Worm (Caenorhabditis elegans) whole organism, L2 larva: ENCODE measurements around the gene F42A9.6.

Experiments used
- C34F6.9 ChIP-seq: fragments of 150-350 bp; optimal IDR thresholded peaks from 2 replicates; lab custom pipeline; 2014; ENCODE audit warnings: missing biosample characterization, missing genetic modification characterization
- F13H6.1 ChIP-seq: sonication (generic microtip); optimal IDR thresholded peaks from 2 replicates; lab custom pipeline; 2016; ENCODE audit warnings: missing genetic modification characterization, missing compliant biosample characterization
- R02D3.7 ChIP-seq: fragments of 150-350 bp; optimal IDR thresholded peaks from 2 replicates; lab custom pipeline; 2014; ENCODE audit warnings: missing biosample characterization, missing genetic modification characterization
- Y55F3AM.14 ChIP-seq: fragments of 200-800 bp; sonication (Bioruptor generic); optimal IDR thresholded peaks from 2 replicates; lab custom pipeline; 2018; ENCODE audit warnings: mild to moderate bottlenecking, missing genetic modification characterization, missing compliant biosample characterization
- ZK546.5 ChIP-seq: sonication (generic microtip); optimal IDR thresholded peaks from 2 replicates; lab custom pipeline; 2017; ENCODE audit warnings: missing biosample characterization, missing genetic modification characterization
- alr-1 ChIP-seq: fragments of 150-350 bp; optimal IDR thresholded peaks from 2 replicates; lab custom pipeline; 2014; ENCODE audit warnings: missing biosample characterization, missing genetic modification characterization
- aly-2 ChIP-seq: fragments of 150-350 bp; optimal IDR thresholded peaks from 2 replicates; lab custom pipeline; 2014; ENCODE audit warnings: missing biosample characterization, missing genetic modification characterization
- ama-1 ChIP-seq: fragments of 150-350 bp; optimal IDR thresholded peaks from 2 replicates; lab custom pipeline; 2018; ENCODE audit warnings: inconsistent platforms
- blmp-1 ChIP-seq: sonication (generic microtip); optimal IDR thresholded peaks from 2 replicates; lab custom pipeline; 2017; ENCODE audit warnings: missing genetic modification characterization, mild to moderate bottlenecking, missing compliant biosample characterization, antibody characterized with exemption, moderate library complexity; ENCODE audit not compliant: insufficient read depth
- ceh-16 ChIP-seq: fragments of 150-350 bp; optimal IDR thresholded peaks from 2 replicates; lab custom pipeline; 2014; ENCODE audit warnings: missing biosample characterization, missing genetic modification characterization
- ceh-82 ChIP-seq: fragments of 150-350 bp; optimal IDR thresholded peaks from 2 replicates; lab custom pipeline; 2014; ENCODE audit warnings: missing biosample characterization, missing genetic modification characterization
- crh-2 ChIP-seq: sonication (generic microtip); optimal IDR thresholded peaks from 2 replicates; lab custom pipeline; 2017; ENCODE audit warnings: missing biosample characterization, missing genetic modification characterization
- dmd-4 ChIP-seq: sonication (generic microtip); optimal IDR thresholded peaks from 2 replicates; lab custom pipeline; 2017; ENCODE audit warnings: missing biosample characterization, missing genetic modification characterization
- egl-27 ChIP-seq: sonication (generic microtip); optimal IDR thresholded peaks from 3 replicates; lab custom pipeline; 2017; ENCODE audit warnings: missing biosample characterization, missing genetic modification reagents, missing genetic modification characterization
- elt-1 ChIP-seq: fragments of 150-350 bp; optimal IDR thresholded peaks from 2 replicates; lab custom pipeline; 2014; ENCODE audit warnings: missing biosample characterization, missing genetic modification characterization
- elt-3 ChIP-seq: sonication (generic microtip); optimal IDR thresholded peaks from 2 replicates; lab custom pipeline; 2017; ENCODE audit warnings: missing biosample characterization, missing genetic modification characterization
- fos-1 ChIP-seq: fragments of 150-350 bp; optimal IDR thresholded peaks from 2 replicates; lab custom pipeline; 2014; ENCODE audit warnings: missing biosample characterization, missing genetic modification characterization
- gmeb-1 ChIP-seq: fragments of 150-350 bp; optimal IDR thresholded peaks from 2 replicates; lab custom pipeline; 2014; ENCODE audit warnings: missing biosample characterization, missing genetic modification characterization
- lin-11 ChIP-seq: fragments of 150-350 bp; sonication (generic microtip); optimal IDR thresholded peaks from 2 replicates; lab custom pipeline; 2014; ENCODE audit warnings: missing biosample characterization, missing genetic modification characterization, inconsistent platforms, mixed read lengths
- lin-13 ChIP-seq: fragments of 150-350 bp; optimal IDR thresholded peaks from 2 replicates; lab custom pipeline; 2014; ENCODE audit warnings: missing biosample characterization, missing genetic modification reagents, missing genetic modification characterization
- lin-39 ChIP-seq: fragments of 150-350 bp; optimal IDR thresholded peaks from 2 replicates; lab custom pipeline; 2014; ENCODE audit warnings: missing biosample characterization, missing genetic modification reagents, missing genetic modification characterization
- lsy-2 ChIP-seq, 2 experiments: fragments of 150-350 bp in 1 of 2; sonication (generic microtip) in 1 of 2; optimal IDR thresholded peaks; 2 replicates each; lab custom pipeline; 2014 to 2017; ENCODE audit warnings: missing biosample characterization in 2 of 2, missing genetic modification characterization in 2 of 2
- mab-5 ChIP-seq: fragments of 150-350 bp; optimal IDR thresholded peaks from 2 replicates; lab custom pipeline; 2014; ENCODE audit warnings: missing biosample characterization, missing genetic modification characterization
- mbf-1 ChIP-seq: sonication (generic microtip); optimal IDR thresholded peaks from 2 replicates; lab custom pipeline; 2017; ENCODE audit warnings: missing biosample characterization, missing genetic modification characterization
- mdl-1 ChIP-seq, 2 experiments: fragments of 150-350 bp in 1 of 2; sonication (generic microtip) in 1 of 2; optimal IDR thresholded peaks; 2 replicates each; lab custom pipeline; 2017; ENCODE audit warnings: missing biosample characterization in 2 of 2, missing genetic modification characterization in 2 of 2
- nhr-11 ChIP-seq: fragments of 150-350 bp; optimal IDR thresholded peaks from 2 replicates; lab custom pipeline; 2014; ENCODE audit warnings: missing biosample characterization, missing genetic modification characterization
- nhr-12 ChIP-seq: fragments of 150-350 bp; optimal IDR thresholded peaks from 2 replicates; lab custom pipeline; 2014; ENCODE audit warnings: missing biosample characterization, missing genetic modification characterization
- nhr-129 ChIP-seq: fragments of 150-350 bp; optimal IDR thresholded peaks from 2 replicates; lab custom pipeline; 2014; ENCODE audit warnings: missing biosample characterization, missing genetic modification characterization
- nhr-21 ChIP-seq: fragments of 150-350 bp; optimal IDR thresholded peaks from 2 replicates; lab custom pipeline; 2014; ENCODE audit warnings: missing biosample characterization, missing genetic modification characterization
- nhr-23 ChIP-seq: fragments of 150-350 bp; optimal IDR thresholded peaks from 2 replicates; lab custom pipeline; 2014; ENCODE audit warnings: missing biosample characterization, missing genetic modification reagents, missing genetic modification characterization
- nhr-25 ChIP-seq: fragments of 150-350 bp; sonication (generic microtip); optimal IDR thresholded peaks from 3 replicates; lab custom pipeline; 2014; ENCODE audit warnings: missing biosample characterization, missing genetic modification characterization
- nhr-6 ChIP-seq: fragments of 150-350 bp; optimal IDR thresholded peaks from 2 replicates; lab custom pipeline; 2014; ENCODE audit warnings: missing biosample characterization, missing genetic modification characterization
- nhr-77 ChIP-seq: fragments of 150-350 bp; optimal IDR thresholded peaks from 2 replicates; lab custom pipeline; 2014; ENCODE audit warnings: missing biosample characterization, missing genetic modification characterization
- peb-1 ChIP-seq: fragments of 150-350 bp; optimal IDR thresholded peaks from 2 replicates; lab custom pipeline; 2014; ENCODE audit warnings: missing biosample characterization, missing genetic modification characterization
- sem-4 ChIP-seq: fragments of 150-350 bp; optimal IDR thresholded peaks from 2 replicates; lab custom pipeline; 2014; ENCODE audit warnings: missing biosample characterization, missing genetic modification reagents, missing genetic modification characterization
- skn-1 ChIP-seq: sonication (generic microtip); optimal IDR thresholded peaks from 2 replicates; lab custom pipeline; 2017; ENCODE audit warnings: missing biosample characterization, missing genetic modification characterization
- sma-3 ChIP-seq: sonication (generic microtip); optimal IDR thresholded peaks from 2 replicates; lab custom pipeline; 2016; ENCODE audit warnings: missing genetic modification reagents, missing genetic modification characterization, missing compliant biosample characterization
- sma-9 ChIP-seq, 2 experiments: fragments of 150-350 bp in 1 of 2; sonication (generic microtip) in 1 of 2; optimal IDR thresholded peaks; 2 replicates each; lab custom pipeline; 2014 to 2016; ENCODE audit warnings: missing genetic modification characterization in 2 of 2, mild to moderate bottlenecking in 1 of 2, missing biosample characterization in 1 of 2, missing compliant biosample characterization in 1 of 2, missing genetic modification reagents in 1 of 2, moderate library complexity in 1 of 2
- snpc-4 ChIP-seq: fragments of 150-350 bp; optimal IDR thresholded peaks from 2 replicates; lab custom pipeline; 2014; ENCODE audit warnings: missing biosample characterization, missing genetic modification characterization
- unc-39 ChIP-seq: fragments of 150-350 bp; optimal IDR thresholded peaks from 2 replicates; lab custom pipeline; 2014; ENCODE audit warnings: missing biosample characterization, missing genetic modification characterization
- unc-62 ChIP-seq: fragments of 150-350 bp; optimal IDR thresholded peaks from 2 replicates; lab custom pipeline; 2014; ENCODE audit warnings: missing biosample characterization, missing genetic modification reagents, missing genetic modification characterization
- ztf-1 ChIP-seq: fragments of 200-800 bp; sonication (Bioruptor generic); conservative IDR thresholded peaks from 2 replicates; pipeline ENCODE4 v1.3.6; 2022; ENCODE audit warnings: missing genetic modification characterization, missing compliant biosample characterization
- ztf-11 ChIP-seq: sonication (generic microtip); optimal IDR thresholded peaks from 2 replicates; lab custom pipeline; 2017; ENCODE audit warnings: missing biosample characterization, missing genetic modification characterization
- ztf-4 ChIP-seq: fragments of 150-350 bp; optimal IDR thresholded peaks from 2 replicates; lab custom pipeline; 2014; ENCODE audit warnings: missing biosample characterization, missing genetic modification characterization

Gene F42A9.6

ce11 chrIV:8625730-8626129 lies 16.7 kb downstream of the F42A9.6 start:
- TF ChIP-seq lin-13 (GFP tag; lab: Kevin White, UChicago) (no peak), dmd-4 (tag; lab: Kevin White, UChicago) (no peak), blmp-1 (no peak)

- TF ChIP-seq nhr-23 (tag; lab: Kevin White, UChicago) (no peak), C34F6.9 (peak; percentile 7)
Observed at ce11 chrIV:8626294-8626693, 17.3 kb downstream of the F42A9.6 start.

- no peak for TF ChIP-seq unc-62 (GFP tag; lab: Kevin White, UChicago)
- peak; percentile 57 for TF ChIP-seq fos-1 (tag; lab: Kevin White, UChicago)
- TF ChIP-seq skn-1 (tag; lab: Kevin White, UChicago): no peak
- no peak for TF ChIP-seq gmeb-1 (tag; lab: Kevin White, UChicago)
- no peak for TF ChIP-seq nhr-77 (tag; lab: Kevin White, UChicago)
- peak; percentile 55 for TF ChIP-seq sma-3
- peak; percentile 46 for TF ChIP-seq C34F6.9
- no peak for TF ChIP-seq mab-5 (tag; lab: Kevin White, UChicago)
- TF ChIP-seq egl-27 (tag; lab: Kevin White, UChicago): peak; percentile 16
- TF ChIP-seq ztf-1 (GFP tag; lab: Robert Waterston, UW): no peak
- no peak for TF ChIP-seq crh-2 (tag; lab: Kevin White, UChicago)
- TF ChIP-seq ZK546.5 (tag; lab: Kevin White, UChicago): no peak
- no peak for TF ChIP-seq R02D3.7 (tag; lab: Kevin White, UChicago)
- TF ChIP-seq sma-9 (GFP tag; optimal IDR thresholded peaks at IDR 0.05; lab: Kevin White, UChicago): peak; percentile 4
- no peak for TF ChIP-seq sma-9 (tag; optimal IDR thresholded peaks at IDR 0.05; lab: Kevin White, UChicago)
- no peak for TF ChIP-seq nhr-21 (tag; lab: Kevin White, UChicago)
- TF ChIP-seq ama-1 (lab: Kevin White, UChicago): no peak
- no peak for TF ChIP-seq elt-3 (tag; lab: Kevin White, UChicago)
- no peak for TF ChIP-seq elt-1 (tag; lab: Kevin White, UChicago)
- TF ChIP-seq dmd-4 (tag; lab: Kevin White, UChicago): no peak
- no peak for TF ChIP-seq nhr-11 (tag; lab: Kevin White, UChicago)
- no peak for TF ChIP-seq lin-13 (GFP tag; lab: Kevin White, UChicago)
- TF ChIP-seq mbf-1 (tag; lab: Kevin White, UChicago): no peak
- TF ChIP-seq alr-1 (tag; lab: Kevin White, UChicago): no peak
- TF ChIP-seq nhr-129: peak; percentile 55
- TF ChIP-seq ztf-4 (tag; lab: Kevin White, UChicago): no peak
- TF ChIP-seq aly-2 (tag; lab: Kevin White, UChicago): no peak
- TF ChIP-seq mdl-1 (tag; optimal IDR thresholded peaks at IDR 0.05; lab: Kevin White, UChicago): no peak
- TF ChIP-seq peb-1 (tag; lab: Kevin White, UChicago): no peak
- TF ChIP-seq nhr-12 (tag; lab: Kevin White, UChicago): no peak
- TF ChIP-seq ceh-82 (tag; lab: Kevin White, UChicago): no peak
- peak in 1 of 2 experiments; percentile 1 for TF ChIP-seq lsy-2 (tag; optimal IDR thresholded peaks at IDR 0.05; lab: Kevin White, UChicago)
- TF ChIP-seq snpc-4: no peak
- no peak for TF ChIP-seq Y55F3AM.14
- TF ChIP-seq lin-39 (tag; lab: Kevin White, UChicago): no peak
- peak; percentile 50 for TF ChIP-seq nhr-25
- TF ChIP-seq unc-39: no peak
- peak; percentile 19 for TF ChIP-seq sem-4 (tag; lab: Kevin White, UChicago)
- TF ChIP-seq nhr-23 (tag; lab: Kevin White, UChicago): no peak
- TF ChIP-seq ztf-11: no peak
- peak; percentile 53 for TF ChIP-seq blmp-1
- TF ChIP-seq lin-11 (tag; lab: Kevin White, UChicago): no peak
- no peak for TF ChIP-seq nhr-6 (tag; lab: Kevin White, UChicago)
- TF ChIP-seq F13H6.1 (tag; lab: Kevin White, UChicago): peak; percentile 61
- no peak for TF ChIP-seq ceh-16 (tag; lab: Kevin White, UChicago)
Observed at ce11 chrIV:8627328-8627727, 18.3 kb downstream of the F42A9.6 start, which contains the start of gene F42A9.11. F42A9.11 (plus strand) TSS chrIV:8627637.
